Worm (Caenorhabditis elegans) whole organism, L2 larva: ENCODE data around the gene cyn-3.

Experiments
- C34F6.9 ChIP-seq: fragments of 150-350 bp; optimal IDR thresholded peaks from 2 replicates; lab custom pipeline; 2014; ENCODE audit warnings: missing biosample characterization, missing genetic modification characterization
- F13H6.1 ChIP-seq: sonication (generic microtip); optimal IDR thresholded peaks from 2 replicates; lab custom pipeline; 2016; ENCODE audit warnings: missing genetic modification characterization, missing compliant biosample characterization
- R02D3.7 ChIP-seq: fragments of 150-350 bp; optimal IDR thresholded peaks from 2 replicates; lab custom pipeline; 2014; ENCODE audit warnings: missing biosample characterization, missing genetic modification characterization
- Y55F3AM.14 ChIP-seq: fragments of 200-800 bp; sonication (Bioruptor generic); optimal IDR thresholded peaks from 2 replicates; lab custom pipeline; 2018; ENCODE audit warnings: mild to moderate bottlenecking, missing genetic modification characterization, missing compliant biosample characterization
- ZK546.5 ChIP-seq: sonication (generic microtip); optimal IDR thresholded peaks from 2 replicates; lab custom pipeline; 2017; ENCODE audit warnings: missing biosample characterization, missing genetic modification characterization
- alr-1 ChIP-seq: fragments of 150-350 bp; optimal IDR thresholded peaks from 2 replicates; lab custom pipeline; 2014; ENCODE audit warnings: missing biosample characterization, missing genetic modification characterization
- aly-2 ChIP-seq: fragments of 150-350 bp; optimal IDR thresholded peaks from 2 replicates; lab custom pipeline; 2014; ENCODE audit warnings: missing biosample characterization, missing genetic modification characterization
- ama-1 ChIP-seq: fragments of 150-350 bp; optimal IDR thresholded peaks from 2 replicates; lab custom pipeline; 2018; ENCODE audit warnings: inconsistent platforms
- ceh-82 ChIP-seq: fragments of 150-350 bp; optimal IDR thresholded peaks from 2 replicates; lab custom pipeline; 2014; ENCODE audit warnings: missing biosample characterization, missing genetic modification characterization
- crh-2 ChIP-seq: sonication (generic microtip); optimal IDR thresholded peaks from 2 replicates; lab custom pipeline; 2017; ENCODE audit warnings: missing biosample characterization, missing genetic modification characterization
- egl-27 ChIP-seq: sonication (generic microtip); optimal IDR thresholded peaks from 3 replicates; lab custom pipeline; 2017; ENCODE audit warnings: missing biosample characterization, missing genetic modification reagents, missing genetic modification characterization
- elt-1 ChIP-seq: fragments of 150-350 bp; optimal IDR thresholded peaks from 2 replicates; lab custom pipeline; 2014; ENCODE audit warnings: missing biosample characterization, missing genetic modification characterization
- elt-3 ChIP-seq: sonication (generic microtip); optimal IDR thresholded peaks from 2 replicates; lab custom pipeline; 2017; ENCODE audit warnings: missing biosample characterization, missing genetic modification characterization
- gmeb-1 ChIP-seq: fragments of 150-350 bp; optimal IDR thresholded peaks from 2 replicates; lab custom pipeline; 2014; ENCODE audit warnings: missing biosample characterization, missing genetic modification characterization
- lin-13 ChIP-seq: fragments of 150-350 bp; optimal IDR thresholded peaks from 2 replicates; lab custom pipeline; 2014; ENCODE audit warnings: missing biosample characterization, missing genetic modification reagents, missing genetic modification characterization
- mab-5 ChIP-seq: fragments of 150-350 bp; optimal IDR thresholded peaks from 2 replicates; lab custom pipeline; 2014; ENCODE audit warnings: missing biosample characterization, missing genetic modification characterization
- mbf-1 ChIP-seq: sonication (generic microtip); optimal IDR thresholded peaks from 2 replicates; lab custom pipeline; 2017; ENCODE audit warnings: missing biosample characterization, missing genetic modification characterization
- mdl-1 ChIP-seq, 2 experiments: fragments of 150-350 bp in 1 of 2; sonication (generic microtip) in 1 of 2; optimal IDR thresholded peaks; 2 replicates each; lab custom pipeline; 2017; ENCODE audit warnings: missing biosample characterization in 2 of 2, missing genetic modification characterization in 2 of 2
- nhr-10 ChIP-seq: sonication (generic microtip); optimal IDR thresholded peaks from 2 replicates; lab custom pipeline; 2017; ENCODE audit warnings: missing biosample characterization, missing genetic modification characterization
- nhr-11 ChIP-seq: fragments of 150-350 bp; optimal IDR thresholded peaks from 2 replicates; lab custom pipeline; 2014; ENCODE audit warnings: missing biosample characterization, missing genetic modification characterization
- nhr-12 ChIP-seq: fragments of 150-350 bp; optimal IDR thresholded peaks from 2 replicates; lab custom pipeline; 2014; ENCODE audit warnings: missing biosample characterization, missing genetic modification characterization
- nhr-129 ChIP-seq: fragments of 150-350 bp; optimal IDR thresholded peaks from 2 replicates; lab custom pipeline; 2014; ENCODE audit warnings: missing biosample characterization, missing genetic modification characterization
- nhr-21 ChIP-seq: fragments of 150-350 bp; optimal IDR thresholded peaks from 2 replicates; lab custom pipeline; 2014; ENCODE audit warnings: missing biosample characterization, missing genetic modification characterization
- nhr-23 ChIP-seq: fragments of 150-350 bp; optimal IDR thresholded peaks from 2 replicates; lab custom pipeline; 2014; ENCODE audit warnings: missing biosample characterization, missing genetic modification reagents, missing genetic modification characterization
- nhr-237 ChIP-seq: fragments of 150-350 bp; optimal IDR thresholded peaks from 2 replicates; lab custom pipeline; 2014; ENCODE audit warnings: missing biosample characterization, missing genetic modification characterization
- nhr-25 ChIP-seq: fragments of 150-350 bp; sonication (generic microtip); optimal IDR thresholded peaks from 3 replicates; lab custom pipeline; 2014; ENCODE audit warnings: missing biosample characterization, missing genetic modification characterization
- nhr-77 ChIP-seq: fragments of 150-350 bp; optimal IDR thresholded peaks from 2 replicates; lab custom pipeline; 2014; ENCODE audit warnings: missing biosample characterization, missing genetic modification characterization
- peb-1 ChIP-seq: fragments of 150-350 bp; optimal IDR thresholded peaks from 2 replicates; lab custom pipeline; 2014; ENCODE audit warnings: missing biosample characterization, missing genetic modification characterization
- sem-4 ChIP-seq: fragments of 150-350 bp; optimal IDR thresholded peaks from 2 replicates; lab custom pipeline; 2014; ENCODE audit warnings: missing biosample characterization, missing genetic modification reagents, missing genetic modification characterization
- skn-1 ChIP-seq: sonication (generic microtip); optimal IDR thresholded peaks from 2 replicates; lab custom pipeline; 2017; ENCODE audit warnings: missing biosample characterization, missing genetic modification characterization
- sma-3 ChIP-seq: sonication (generic microtip); optimal IDR thresholded peaks from 2 replicates; lab custom pipeline; 2016; ENCODE audit warnings: missing genetic modification reagents, missing genetic modification characterization, missing compliant biosample characterization
- sma-9 ChIP-seq, 2 experiments: fragments of 150-350 bp in 1 of 2; sonication (generic microtip) in 1 of 2; optimal IDR thresholded peaks; 2 replicates each; lab custom pipeline; 2014 to 2016; ENCODE audit warnings: missing genetic modification characterization in 2 of 2, mild to moderate bottlenecking in 1 of 2, missing biosample characterization in 1 of 2, missing compliant biosample characterization in 1 of 2, missing genetic modification reagents in 1 of 2, moderate library complexity in 1 of 2
- snpc-4 ChIP-seq: fragments of 150-350 bp; optimal IDR thresholded peaks from 2 replicates; lab custom pipeline; 2014; ENCODE audit warnings: missing biosample characterization, missing genetic modification characterization
- unc-39 ChIP-seq: fragments of 150-350 bp; optimal IDR thresholded peaks from 2 replicates; lab custom pipeline; 2014; ENCODE audit warnings: missing biosample characterization, missing genetic modification characterization
- unc-62 ChIP-seq: fragments of 150-350 bp; optimal IDR thresholded peaks from 2 replicates; lab custom pipeline; 2014; ENCODE audit warnings: missing biosample characterization, missing genetic modification reagents, missing genetic modification characterization
- ztf-1 ChIP-seq: fragments of 200-800 bp; sonication (Bioruptor generic); conservative IDR thresholded peaks from 2 replicates; pipeline ENCODE4 v1.3.6; 2022; ENCODE audit warnings: missing genetic modification characterization, missing compliant biosample characterization
- ztf-4 ChIP-seq: fragments of 150-350 bp; optimal IDR thresholded peaks from 2 replicates; lab custom pipeline; 2014; ENCODE audit warnings: missing biosample characterization, missing genetic modification characterization

cyn-3 gene

DNA sequence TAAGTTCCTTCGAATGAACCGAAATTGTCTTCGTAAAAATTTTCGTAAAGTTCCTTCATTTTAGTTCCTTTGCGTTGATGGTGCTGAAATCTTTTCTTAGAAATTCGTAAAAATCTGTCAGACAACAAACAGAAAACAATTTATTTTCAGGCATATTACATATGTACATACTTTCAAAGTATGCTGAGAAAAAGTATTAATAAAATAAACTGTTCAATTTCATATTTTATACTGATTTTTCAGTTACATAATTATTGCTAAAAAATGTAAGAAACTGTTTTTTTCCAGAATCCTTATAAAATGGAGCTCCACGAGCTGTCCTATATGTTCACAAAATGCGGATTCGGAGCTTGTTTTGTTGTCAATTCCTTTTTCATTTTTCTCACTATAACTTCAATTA lies 31.0 kb upstream of the cyn-3 start, which contains the start of gene str-45:
Gene str-45, plus strand, starts transcription at position 301 of the 400 bp plus-strand sequence.
- TF ChIP-seq sma-3, result no peak
- no peak for TF ChIP-seq ZK546.5 (tag; lab: Kevin White, UChicago)
- TF ChIP-seq C34F6.9 (tag; lab: Kevin White, UChicago), result no peak
- TF ChIP-seq gmeb-1 (tag; lab: Kevin White, UChicago), result no peak
- no peak for TF ChIP-seq mdl-1 (tag; optimal IDR thresholded peaks at IDR 0.05; lab: Kevin White, UChicago)
- TF ChIP-seq crh-2 (tag; lab: Kevin White, UChicago), result no peak
- no peak for TF ChIP-seq ceh-82 (tag; lab: Kevin White, UChicago)
- no peak for TF ChIP-seq nhr-10 (tag; lab: Kevin White, UChicago)
- TF ChIP-seq elt-1, result no peak
- TF ChIP-seq unc-39 (tag; lab: Kevin White, UChicago), result no peak
- TF ChIP-seq skn-1 (tag; lab: Kevin White, UChicago), result no peak
- no peak for TF ChIP-seq snpc-4 (tag; lab: Kevin White, UChicago)
- no peak for TF ChIP-seq nhr-237 (tag; lab: Kevin White, UChicago)
- no peak for TF ChIP-seq ama-1 (lab: Kevin White, UChicago)
- TF ChIP-seq Y55F3AM.14 (GFP tag; lab: Kevin White, UChicago), result no peak
- no peak for TF ChIP-seq egl-27 (tag; lab: Kevin White, UChicago)
- no peak for TF ChIP-seq ztf-4 (tag; lab: Kevin White, UChicago)
- TF ChIP-seq nhr-12 (tag; lab: Kevin White, UChicago), result no peak

DNA sequence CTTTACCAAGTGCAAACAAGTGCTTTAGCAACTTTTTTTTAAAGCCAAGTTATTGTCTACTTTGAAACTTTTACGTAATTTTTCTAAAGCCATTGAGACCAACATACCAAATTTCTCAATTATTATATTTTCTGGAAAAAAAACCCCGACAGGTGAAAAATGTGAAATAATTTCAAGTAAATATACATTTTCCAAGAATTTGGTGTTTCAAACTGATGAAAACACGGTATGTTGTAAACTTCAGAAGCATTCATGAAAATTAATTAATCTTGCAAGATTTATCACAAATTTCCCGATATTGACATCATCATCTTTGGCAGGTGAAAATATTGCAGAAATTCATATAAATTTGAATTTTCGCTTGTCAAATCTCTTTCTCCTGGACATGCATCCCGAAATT lies 27.0 kb upstream of the cyn-3 start, which contains the start of gene srz-11:
Gene srz-11, plus strand, starts transcription at position 386 of the 400 bp plus-strand sequence.
- TF ChIP-seq aly-2 (tag; lab: Kevin White, UChicago) (no peak), snpc-4 (tag; lab: Kevin White, UChicago) (no peak), egl-27 (tag; lab: Kevin White, UChicago) (no peak), R02D3.7 (tag; lab: Kevin White, UChicago) (no peak), lin-13 (GFP tag; lab: Kevin White, UChicago) (no peak), alr-1 (tag; lab: Kevin White, UChicago) (no peak), nhr-11 (tag; lab: Kevin White, UChicago) (no peak), ztf-1 (no peak), nhr-77 (tag; lab: Kevin White, UChicago) (no peak), F13H6.1 (tag; lab: Kevin White, UChicago) (no peak), nhr-129 (tag; lab: Kevin White, UChicago) (no peak), skn-1 (tag; lab: Kevin White, UChicago) (no peak), elt-1 (no peak), sma-3 (no peak), crh-2 (tag; lab: Kevin White, UChicago) (no peak), mdl-1 (tag; optimal IDR thresholded peaks at IDR 0.05; lab: Kevin White, UChicago) (no peak), nhr-21 (tag; lab: Kevin White, UChicago) (no peak)

DNA sequence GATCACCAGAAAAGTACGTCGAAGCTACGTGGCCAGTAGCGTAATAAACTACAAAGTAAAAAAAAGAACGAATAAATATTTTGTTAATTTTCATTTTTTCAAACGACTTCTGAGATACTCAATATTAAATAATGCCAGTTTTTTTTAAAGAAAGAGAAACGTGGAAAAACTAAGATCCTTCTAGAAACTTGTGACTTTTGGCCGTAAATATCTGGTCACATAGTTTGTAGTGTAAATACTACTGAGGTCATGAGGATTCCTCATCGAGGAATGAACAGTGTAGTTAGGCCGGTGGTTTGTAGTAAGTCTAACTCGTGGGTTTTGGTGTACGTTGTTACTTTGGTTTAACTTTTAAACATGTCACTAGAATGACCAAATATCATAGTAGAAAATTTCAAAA lies 21.7 kb upstream of the cyn-3 start:
- peak; percentile 13 for TF ChIP-seq nhr-129 (tag; lab: Kevin White, UChicago)

DNA sequence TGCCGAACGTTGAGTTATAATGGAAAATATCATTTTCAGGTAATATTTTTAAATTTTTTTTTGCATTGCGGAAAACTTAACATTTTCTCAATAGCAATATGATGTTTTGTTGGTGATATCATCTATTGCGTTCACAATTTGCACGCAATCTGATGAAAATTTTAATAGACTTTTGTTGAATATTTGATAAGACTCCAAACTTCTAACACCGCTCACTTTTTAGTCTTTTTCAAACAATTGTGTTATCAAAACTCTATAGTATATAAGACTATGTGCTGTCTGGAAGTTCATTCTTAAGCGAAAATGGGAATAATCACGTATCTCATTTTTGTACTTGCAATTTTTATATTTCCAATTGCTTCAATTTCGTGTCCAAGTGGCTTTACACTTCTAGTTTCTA lies 14.3 kb upstream of the cyn-3 start, which contains the start of gene clec-47:
Gene clec-47, plus strand, starts transcription at position 301 of the 400 bp plus-strand sequence.
- no peak for TF ChIP-seq skn-1 (tag; lab: Kevin White, UChicago)
- no peak for TF ChIP-seq alr-1 (tag; lab: Kevin White, UChicago)
- TF ChIP-seq peb-1, result no peak
- no peak for TF ChIP-seq crh-2 (tag; lab: Kevin White, UChicago)
- no peak for TF ChIP-seq elt-3 (tag; lab: Kevin White, UChicago)
- TF ChIP-seq F13H6.1 (tag; lab: Kevin White, UChicago), result no peak
- TF ChIP-seq ZK546.5 (tag; lab: Kevin White, UChicago), result no peak
- no peak for TF ChIP-seq mbf-1 (tag; lab: Kevin White, UChicago)

DNA sequence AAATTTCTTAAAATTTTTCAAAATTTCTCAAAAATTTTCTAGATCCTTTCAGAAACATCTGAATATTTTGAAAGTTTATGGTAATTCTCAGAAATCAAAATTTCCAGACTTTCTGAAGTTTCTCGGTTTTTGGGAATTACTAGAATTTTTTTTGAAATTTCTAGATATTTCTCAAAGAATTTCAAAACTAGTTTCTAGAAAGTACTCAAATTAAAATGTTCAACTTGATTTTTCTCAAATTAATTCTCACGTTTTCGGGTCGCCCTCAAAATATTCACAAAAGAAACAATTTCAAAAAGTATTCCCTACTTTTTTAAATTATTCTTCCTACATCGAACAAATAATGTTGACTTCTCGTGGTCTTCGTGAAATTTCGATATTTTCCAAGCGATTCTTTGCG lies 10.0 kb upstream of the cyn-3 start, which contains the start of gene T09F5.10:
Gene T09F5.10, plus strand, starts transcription at position 301 of the 400 bp plus-strand sequence.
- TF ChIP-seq sem-4 (tag; lab: Kevin White, UChicago), result no peak
- TF ChIP-seq mdl-1 (tag; optimal IDR thresholded peaks at IDR 0.05; lab: Kevin White, UChicago), result no peak
- no peak for TF ChIP-seq nhr-129 (tag; lab: Kevin White, UChicago)
- TF ChIP-seq mab-5, result no peak
- no peak for TF ChIP-seq sma-9 (GFP tag; optimal IDR thresholded peaks at IDR 0.05; lab: Kevin White, UChicago)
- TF ChIP-seq sma-9 (tag; optimal IDR thresholded peaks at IDR 0.05; lab: Kevin White, UChicago), result no peak
- no peak for TF ChIP-seq unc-62 (GFP tag; lab: Kevin White, UChicago)
- no peak for TF ChIP-seq nhr-23
- no peak for TF ChIP-seq crh-2 (tag; lab: Kevin White, UChicago)
- no peak for TF ChIP-seq ZK546.5 (tag; lab: Kevin White, UChicago)
- no peak for TF ChIP-seq nhr-25
- TF ChIP-seq nhr-11 (tag; lab: Kevin White, UChicago), result no peak
- TF ChIP-seq Y55F3AM.14 (GFP tag; lab: Kevin White, UChicago), result no peak
- no peak for TF ChIP-seq nhr-12 (tag; lab: Kevin White, UChicago)
